Worm (Caenorhabditis elegans) whole organism, L4 larva: ENCODE results near the gene mig-22.

Experiments used
- D1046.2 ChIP-seq: fragments of 200-800 bp; sonication (Bioruptor generic); IDR thresholded peaks from 2 replicates; pipeline ENCODE4 v1.3.6; 2022; ENCODE audit warnings: missing genetic modification characterization, missing compliant biosample characterization
- F10B5.3 ChIP-seq: sonication (generic microtip); optimal IDR thresholded peaks from 2 replicates; lab custom pipeline; 2016; ENCODE audit warnings: mild to moderate bottlenecking, missing genetic modification characterization, missing compliant biosample characterization
- F44E2.7 ChIP-seq: fragments of 200-800 bp; sonication (Bioruptor generic); IDR thresholded peaks from 2 replicates; pipeline ENCODE4 v2.1.2; 2022; ENCODE audit warnings: missing genetic modification characterization, missing compliant biosample characterization
- R02D3.7 ChIP-seq: fragments of 150-350 bp; sonication (generic microtip); optimal IDR thresholded peaks from 3 replicates; lab custom pipeline; 2014; ENCODE audit warnings: missing biosample characterization, missing genetic modification characterization
- T20F7.1 ChIP-seq: fragments of 200-800 bp; sonication (Bioruptor generic); optimal IDR thresholded peaks from 2 replicates; lab custom pipeline; 2018; ENCODE audit warnings: mild to moderate bottlenecking, missing genetic modification characterization, missing compliant biosample characterization
- T26A8.4 ChIP-seq: fragments of 200-800 bp; sonication (Bioruptor generic); IDR thresholded peaks from 2 replicates; pipeline ENCODE4 v1.3.6; 2022; ENCODE audit warnings: missing genetic modification characterization, missing compliant biosample characterization
- ZK337.2 ChIP-seq: fragments of 200-800 bp; sonication (Bioruptor generic); IDR thresholded peaks from 2 replicates; pipeline ENCODE4 v1.3.6; 2022; ENCODE audit warnings: missing genetic modification reagents, missing genetic modification characterization, missing compliant biosample characterization
- ZK546.5 ChIP-seq, 2 experiments: sonication (generic microtip); optimal IDR thresholded peaks; 2 replicates each; lab custom pipeline; 2017; ENCODE audit warnings: missing biosample characterization in 2 of 2, missing genetic modification characterization in 2 of 2
- aly-2 ChIP-seq: sonication (generic microtip); optimal IDR thresholded peaks from 2 replicates; lab custom pipeline; 2018; ENCODE audit warnings: missing biosample characterization, missing genetic modification characterization
- ama-1 ChIP-seq: fragments of 150-350 bp; optimal IDR thresholded peaks from 2 replicates; lab custom pipeline; 2014; ENCODE audit warnings: inconsistent platforms, mixed read lengths
- arid-1 ChIP-seq: fragments of 200-800 bp; sonication (Bioruptor generic); conservative IDR thresholded peaks from 2 replicates; pipeline ENCODE4 v1.3.6; 2022; ENCODE audit warnings: missing genetic modification reagents, missing genetic modification characterization, missing compliant biosample characterization
- attf-4 ChIP-seq: sonication (generic microtip); optimal IDR thresholded peaks from 3 replicates; lab custom pipeline; 2017; ENCODE audit warnings: missing biosample characterization, missing genetic modification characterization
- ceh-44 ChIP-seq: fragments of 200-800 bp; sonication (Bioruptor generic); IDR thresholded peaks from 2 replicates; pipeline ENCODE4 v1.3.6; 2022; ENCODE audit warnings: missing genetic modification reagents, missing genetic modification characterization, missing compliant biosample characterization
- ceh-62 ChIP-seq: sonication (generic microtip); optimal IDR thresholded peaks from 2 replicates; lab custom pipeline; 2017; ENCODE audit warnings: missing biosample characterization, missing genetic modification characterization
- cey-2 ChIP-seq: sonication (generic microtip); optimal IDR thresholded peaks from 3 replicates; lab custom pipeline; 2017; ENCODE audit warnings: missing genetic modification characterization, mild to moderate bottlenecking, missing compliant biosample characterization, antibody characterized with exemption, borderline replicate concordance; ENCODE audit not compliant: insufficient read depth
- daf-19 ChIP-seq: fragments of 200-800 bp; sonication (Bioruptor generic); conservative IDR thresholded peaks from 2 replicates; pipeline ENCODE4 v1.3.6; 2022; ENCODE audit warnings: missing genetic modification characterization, missing compliant biosample characterization
- dmd-6 ChIP-seq: fragments of 200-800 bp; sonication (Bioruptor generic); IDR thresholded peaks from 2 replicates; pipeline ENCODE4 v1.3.6; 2022; ENCODE audit warnings: missing genetic modification reagents, missing genetic modification characterization, missing compliant biosample characterization
- dpl-1 ChIP-seq: fragments of 150-350 bp; optimal IDR thresholded peaks from 2 replicates; lab custom pipeline; 2014; ENCODE audit warnings: missing biosample characterization, missing genetic modification reagents, missing genetic modification characterization
- egl-27 ChIP-seq: sonication (generic microtip); optimal IDR thresholded peaks from 3 replicates; lab custom pipeline; 2017; ENCODE audit warnings: missing biosample characterization, missing genetic modification reagents, missing genetic modification characterization
- fkh-10 ChIP-seq: fragments of 150-350 bp; optimal IDR thresholded peaks from 2 replicates; lab custom pipeline; 2014; ENCODE audit warnings: missing biosample characterization, missing genetic modification reagents, missing genetic modification characterization
- fos-1 ChIP-seq: fragments of 150-350 bp; optimal IDR thresholded peaks from 2 replicates; lab custom pipeline; 2014; ENCODE audit warnings: missing biosample characterization, missing genetic modification characterization
- gei-8 ChIP-seq: fragments of 200-800 bp; sonication (Bioruptor generic); optimal IDR thresholded peaks from 2 replicates; lab custom pipeline; 2018; ENCODE audit warnings: mild to moderate bottlenecking, missing genetic modification characterization, missing compliant biosample characterization
- hlh-11 ChIP-seq: fragments of 200-800 bp; sonication (Bioruptor generic); optimal IDR thresholded peaks from 2 replicates; lab custom pipeline; 2018; ENCODE audit warnings: mild to moderate bottlenecking, missing genetic modification characterization, missing compliant biosample characterization
- jun-1 ChIP-seq: fragments of 150-350 bp; optimal IDR thresholded peaks from 2 replicates; lab custom pipeline; 2014; ENCODE audit warnings: missing biosample characterization, missing genetic modification reagents, missing genetic modification characterization
- lin-1 ChIP-seq: fragments of 200-800 bp; sonication (Bioruptor generic); IDR thresholded peaks from 2 replicates; pipeline ENCODE4 v1.3.6; 2022; ENCODE audit warnings: missing genetic modification reagents, missing genetic modification characterization, missing compliant biosample characterization
- lin-29 ChIP-seq: fragments of 200-800 bp; sonication (Bioruptor generic); IDR thresholded peaks from 2 replicates; pipeline ENCODE4 v1.3.6; 2022; ENCODE audit warnings: missing genetic modification reagents, missing genetic modification characterization, missing compliant biosample characterization
- lir-3 ChIP-seq: sonication (generic microtip); optimal IDR thresholded peaks from 2 replicates; lab custom pipeline; 2016; ENCODE audit warnings: mild to moderate bottlenecking, missing genetic modification characterization, missing compliant biosample characterization
- mdt-29 ChIP-seq: fragments of 200-800 bp; sonication (Bioruptor generic); IDR thresholded peaks from 2 replicates; pipeline ENCODE4 v1.3.6; 2022; ENCODE audit warnings: missing genetic modification reagents, missing genetic modification characterization, missing compliant biosample characterization
- mep-1 ChIP-seq: fragments of 150-350 bp; sonication (generic microtip); optimal IDR thresholded peaks from 3 replicates; lab custom pipeline; 2014; ENCODE audit warnings: missing biosample characterization, missing genetic modification characterization
- mxl-2 ChIP-seq: fragments of 200-800 bp; sonication (Bioruptor generic); conservative IDR thresholded peaks from 2 replicates; pipeline ENCODE4 v1.3.6; 2022; ENCODE audit warnings: missing genetic modification reagents, missing genetic modification characterization, missing compliant biosample characterization
- nhr-10 ChIP-seq: fragments of 150-350 bp; optimal IDR thresholded peaks from 2 replicates; lab custom pipeline; 2014; ENCODE audit warnings: missing biosample characterization, missing genetic modification characterization
- nhr-11 ChIP-seq: fragments of 150-350 bp; optimal IDR thresholded peaks from 2 replicates; lab custom pipeline; 2014; ENCODE audit warnings: missing biosample characterization, missing genetic modification characterization
- nhr-42 ChIP-seq: fragments of 200-800 bp; sonication (Bioruptor generic); IDR thresholded peaks from 2 replicates; pipeline ENCODE4 v1.3.6; 2022; ENCODE audit warnings: missing genetic modification characterization, missing compliant biosample characterization
- nhr-48 ChIP-seq: sonication (generic microtip); optimal IDR thresholded peaks from 2 replicates; lab custom pipeline; 2016; ENCODE audit warnings: mild to moderate bottlenecking, missing genetic modification characterization, missing compliant biosample characterization
- nhr-6 ChIP-seq: fragments of 150-350 bp; optimal IDR thresholded peaks from 2 replicates; lab custom pipeline; 2014; ENCODE audit warnings: missing biosample characterization, missing genetic modification characterization
- nhr-77 ChIP-seq: fragments of 150-350 bp; optimal IDR thresholded peaks from 2 replicates; lab custom pipeline; 2014; ENCODE audit warnings: missing biosample characterization, missing genetic modification characterization
- php-3 ChIP-seq: fragments of 200-800 bp; sonication (Bioruptor generic); IDR thresholded peaks from 2 replicates; pipeline ENCODE4 v1.3.6; 2022; ENCODE audit warnings: missing genetic modification reagents, missing genetic modification characterization, missing compliant biosample characterization
- rbr-2 ChIP-seq: sonication (generic microtip); optimal IDR thresholded peaks from 2 replicates; lab custom pipeline; 2016; ENCODE audit warnings: missing genotype, missing genetic modification characterization, missing compliant biosample characterization
- set-16 ChIP-seq: fragments of 200-800 bp; sonication (Bioruptor generic); IDR thresholded peaks from 2 replicates; pipeline ENCODE4 v1.3.6; 2022; ENCODE audit warnings: missing genetic modification reagents, missing genetic modification characterization, missing compliant biosample characterization
- skn-1 ChIP-seq: fragments of 150-350 bp; optimal IDR thresholded peaks from 2 replicates; lab custom pipeline; 2014; ENCODE audit warnings: missing biosample characterization, missing genetic modification characterization
- snpc-1.2 ChIP-seq: fragments of 200-800 bp; sonication (Bioruptor generic); IDR thresholded peaks from 2 replicates; pipeline ENCODE4 v1.3.6; 2022; ENCODE audit warnings: missing genetic modification reagents, missing genetic modification characterization, missing compliant biosample characterization
- snpc-4 ChIP-seq: fragments of 150-350 bp; optimal IDR thresholded peaks from 2 replicates; lab custom pipeline; 2014; ENCODE audit warnings: missing biosample characterization, missing genetic modification characterization
- tag-97 ChIP-seq: fragments of 200-800 bp; sonication (Bioruptor generic); IDR thresholded peaks from 2 replicates; pipeline ENCODE4 v1.3.6; 2022; ENCODE audit warnings: missing genetic modification characterization, missing compliant biosample characterization
- tra-1 ChIP-seq: fragments of 200-800 bp; sonication (Bioruptor generic); IDR thresholded peaks from 2 replicates; pipeline ENCODE4 v1.3.6; 2022; ENCODE audit warnings: missing genetic modification reagents, missing genetic modification characterization, missing compliant biosample characterization
- unc-39 ChIP-seq: sonication (generic microtip); optimal IDR thresholded peaks from 2 replicates; lab custom pipeline; 2017; ENCODE audit warnings: missing biosample characterization, missing genetic modification characterization
- unc-62 ChIP-seq, 3 experiments: fragments of 150-350 bp in 1 of 3; sonication (generic microtip); optimal IDR thresholded peaks in 2 of 3; peaks in 1 of 3; 1 replicate in 1 of 3; 2 replicates in 2 of 3; lab custom pipeline; 2014 to 2017; ENCODE audit warnings: missing biosample characterization in 3 of 3, missing genetic modification characterization in 3 of 3, missing genetic modification reagents in 3 of 3, missing genotype in 1 of 3
- zfp-2 ChIP-seq: sonication (generic microtip); optimal IDR thresholded peaks from 2 replicates; lab custom pipeline; 2016; ENCODE audit warnings: mild to moderate bottlenecking, missing genetic modification characterization, missing compliant biosample characterization
- zip-11 ChIP-seq: fragments of 200-800 bp; sonication (Bioruptor generic); IDR thresholded peaks from 2 replicates; pipeline ENCODE4 v1.3.6; 2022; ENCODE audit warnings: missing genetic modification characterization, missing compliant biosample characterization
- zip-2 ChIP-seq: fragments of 150-350 bp; optimal IDR thresholded peaks from 2 replicates; lab custom pipeline; 2014; ENCODE audit warnings: missing biosample characterization, missing genetic modification characterization

Gene mig-22

DNA sequence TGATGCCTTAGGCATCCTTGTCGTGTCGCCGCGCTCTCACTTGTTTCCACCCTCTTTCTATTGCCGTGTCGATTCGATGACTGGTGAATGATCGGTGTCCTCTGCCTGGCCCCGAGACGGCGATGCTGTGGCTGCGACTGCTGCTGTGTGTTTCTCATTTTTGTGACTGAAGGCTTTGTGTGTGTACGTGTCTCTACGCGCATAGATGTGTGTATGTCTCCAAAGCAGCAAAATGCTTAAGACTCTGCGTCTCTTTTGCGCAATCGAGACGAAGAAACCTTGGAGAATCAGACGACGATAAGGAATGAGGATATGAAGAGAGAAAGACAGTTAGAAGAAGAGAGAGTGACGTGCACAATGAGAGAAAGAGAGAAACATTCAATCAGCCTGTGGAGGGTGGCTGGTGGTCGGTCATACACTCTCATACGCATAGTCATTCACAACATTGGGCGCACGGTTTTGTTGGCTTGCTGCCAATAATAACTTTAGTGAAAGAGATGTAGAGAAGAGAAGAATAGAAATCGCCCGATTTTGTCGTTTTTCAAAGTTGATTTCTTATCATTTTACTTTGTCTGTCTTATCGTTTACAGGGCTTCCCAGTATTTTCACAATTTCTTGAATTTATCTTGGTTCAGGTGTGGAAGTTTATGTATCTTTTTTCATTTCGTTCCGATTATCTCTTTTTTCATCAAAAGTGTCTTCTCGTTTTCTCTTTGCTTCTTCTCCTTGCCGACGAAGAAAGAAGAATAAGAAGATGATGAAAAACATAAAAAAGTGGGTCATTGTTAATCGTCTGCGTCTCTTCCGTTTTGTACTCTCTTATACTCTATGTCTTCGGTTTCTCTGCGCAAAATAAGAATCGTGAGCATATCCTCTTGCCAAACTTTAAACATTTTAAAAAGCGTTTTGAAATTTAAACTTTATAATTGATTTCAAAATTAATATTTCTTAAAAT lies 35.0 kb upstream of the mig-22 start:
- peak; percentile 94 for TF ChIP-seq gei-8 (GFP tag; lab: Kevin White, UChicago)
- TF ChIP-seq nhr-77 (tag; lab: Kevin White, UChicago), result peak; percentile 91
- TF ChIP-seq F10B5.3 (tag; lab: Kevin White, UChicago), result peak; percentile 69
- peak; percentile 96 for TF ChIP-seq dmd-6
- TF ChIP-seq ama-1, result peak; percentile 42
- TF ChIP-seq fos-1 (tag; lab: Kevin White, UChicago), result peak; percentile 87
- TF ChIP-seq T20F7.1 (GFP tag; lab: Kevin White, UChicago), result peak; percentile 87
- TF ChIP-seq fkh-10 (GFP tag; lab: Kevin White, UChicago), result peak; percentile 90
- peak; percentile 29; the same call in 1 of the 2 replicates for TF ChIP-seq snpc-1.2 (GFP tag; lab: Robert Waterston, UW)
- TF ChIP-seq ZK546.5 (tag; optimal IDR thresholded peaks at IDR 0.05; lab: Kevin White, UChicago), result no peak
- peak; percentile 92 for TF ChIP-seq egl-27 (tag; lab: Kevin White, UChicago)
- TF ChIP-seq F44E2.7, result no peak
- no peak for TF ChIP-seq mdt-29
- TF ChIP-seq nhr-11, result peak; percentile 96
- TF ChIP-seq mep-1, result peak; percentile 97
- TF ChIP-seq arid-1 (GFP tag; lab: Robert Waterston, UW), result 0 out of 2 replicates have a peak, but pooled peaks have one; percentile 12
- TF ChIP-seq lin-29 (GFP tag; lab: Robert Waterston, UW), result peak; percentile 44; the same call in 1 of the 2 replicates
- TF ChIP-seq lin-1 (GFP tag; lab: Robert Waterston, UW), result peak; percentile 75; the same call in 1 of the 2 replicates
- TF ChIP-seq skn-1 (tag; lab: Kevin White, UChicago), result no peak
- TF ChIP-seq attf-4, result peak; percentile 81
- peak; percentile 82 for TF ChIP-seq mxl-2 (GFP tag; lab: Robert Waterston, UW)
- no peak for TF ChIP-seq zip-2 (tag; lab: Kevin White, UChicago)
- TF ChIP-seq ceh-62 (tag; lab: Kevin White, UChicago), result no peak
- peak; percentile 70 for TF ChIP-seq tra-1 (GFP tag; lab: Robert Waterston, UW)
- TF ChIP-seq ZK337.2 (GFP tag; lab: Robert Waterston, UW), result peak; percentile 12; the same call in 1 of the 2 replicates
- peak; percentile 95 for TF ChIP-seq rbr-2 (tag; lab: Kevin White, UChicago)
- TF ChIP-seq ceh-44, result peak; percentile 55; the same call in 1 of the 2 replicates
- TF ChIP-seq R02D3.7 (tag; lab: Kevin White, UChicago), result no peak
- no peak for TF ChIP-seq aly-2 (tag; lab: Kevin White, UChicago)
- TF ChIP-seq nhr-10 (tag; lab: Kevin White, UChicago), result peak; percentile 96
- peak; percentile 88 for TF ChIP-seq cey-2
- TF ChIP-seq jun-1 (tag; lab: Kevin White, UChicago), result peak; percentile 94
- no peak for TF ChIP-seq tag-97 (GFP tag; lab: Robert Waterston, UW)
- no peak for TF ChIP-seq zfp-2
- no peak for TF ChIP-seq zip-11 (GFP tag; lab: Robert Waterston, UW)
- peak; percentile 85 for TF ChIP-seq T26A8.4 (GFP tag; lab: Robert Waterston, UW)
- peak; percentile 100 for TF ChIP-seq hlh-11 (tag; lab: Kevin White, UChicago)
- no peak for TF ChIP-seq php-3 (GFP tag; lab: Robert Waterston, UW)
- peak; percentile 7 for TF ChIP-seq snpc-4 (tag; lab: Kevin White, UChicago)
- TF ChIP-seq D1046.2 (GFP tag; lab: Robert Waterston, UW), result no peak
- peak; percentile 59; the same call in 1 of the 2 replicates for TF ChIP-seq nhr-42 (GFP tag; lab: Robert Waterston, UW)
- TF ChIP-seq nhr-48 (tag; lab: Kevin White, UChicago), result peak; percentile 95
- TF ChIP-seq dpl-1 (GFP tag; lab: Kevin White, UChicago), result peak; percentile 58
- TF ChIP-seq nhr-6, result peak; percentile 98
- no peak for TF ChIP-seq unc-39 (tag; lab: Kevin White, UChicago)
- TF ChIP-seq daf-19 (GFP tag; lab: Robert Waterston, UW), result 0 out of 2 replicates have a peak, but pooled peaks have one; percentile 58
- TF ChIP-seq unc-62 (GFP tag; optimal IDR thresholded peaks at IDR 0.05 in 1 of 2; lab: Kevin White, UChicago), result peak; percentile 43 to 100
- peak; percentile 60 for TF ChIP-seq unc-62 (tag; optimal IDR thresholded peaks at IDR 0.05; lab: Kevin White, UChicago)
- TF ChIP-seq lir-3 (tag; lab: Kevin White, UChicago), result peak; percentile 8
- TF ChIP-seq set-16 (GFP tag; lab: Robert Waterston, UW), result peak; percentile 77; the same call in 1 of the 2 replicates
